Fruit fly (Drosophila melanogaster): ENCODE measurements around the gene Cpr23B.
A peak's percentile ranks its signal among the peaks of the same experiment; 100 is the strongest.

dm6 chr2L:2864601-2865000 is 26.4 kb downstream of the Cpr23B start:
- TF ChIP-seq cnc (optimal IDR thresholded peaks at IDR 0.05) = no peak
- TF ChIP-seq bab1 (GFP tag; optimal IDR thresholded peaks at IDR 0.05) = no peak
- no peak for TF ChIP-seq tj (GFP tag; optimal IDR thresholded peaks at IDR 0.05)
- no peak for TF ChIP-seq CG33017 (tag; optimal IDR thresholded peaks at IDR 0.05)
- peak; percentile 23 for TF ChIP-seq kay (GFP tag; ENCODE audit: borderline replicate concordance)
- TF ChIP-seq CG7045 (GFP tag; optimal IDR thresholded peaks at IDR 0.05) = peak; percentile 8
- no peak for TF ChIP-seq ovo (GFP tag; optimal IDR thresholded peaks at IDR 0.05)
- TF ChIP-seq cic (GFP tag; optimal IDR thresholded peaks at IDR 0.05) = no peak
- TF ChIP-seq Mnt (GFP tag; optimal IDR thresholded peaks at IDR 0.05) = no peak
- TF ChIP-seq CG7101 (tag; optimal IDR thresholded peaks at IDR 0.05) = peak; percentile 11
- TF ChIP-seq CG12768 (GFP tag; optimal IDR thresholded peaks at IDR 0.05) = peak; percentile 68
- TF ChIP-seq toe (GFP tag; optimal IDR thresholded peaks at IDR 0.05) = no peak
- no peak for TF ChIP-seq Hr96 (GFP tag; optimal IDR thresholded peaks at IDR 0.05)
